Worm (Caenorhabditis elegans): Measurements from ENCODE around the gene Y6E2A.1.

DNA sequence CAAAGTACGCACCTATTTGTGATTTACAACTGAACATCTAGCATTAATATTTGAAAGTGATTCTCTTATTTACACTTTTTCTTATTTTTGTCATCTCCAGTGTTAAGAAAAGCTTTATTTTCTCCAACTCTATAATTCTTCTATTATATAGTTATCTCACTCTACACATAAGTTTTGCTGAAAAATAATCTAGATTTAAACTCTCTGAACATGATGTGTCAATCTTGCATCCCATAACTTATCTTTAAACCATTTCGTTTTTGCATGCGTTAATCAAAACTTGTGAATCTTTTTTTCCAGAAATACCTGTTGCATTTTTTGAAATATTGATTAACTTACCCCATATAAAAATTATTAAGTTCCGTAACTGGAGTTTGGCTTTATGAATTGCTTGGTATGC lies 20.3 kb downstream of the Y6E2A.1 start, which contains the start of gene nhr-268:
- no peak for TF ChIP-seq flt-1 (GFP tag; IDR thresholded peaks at IDR 0.05)
- TF ChIP-seq T22C8.4 (GFP tag; IDR thresholded peaks at IDR 0.05) = no peak
- TF ChIP-seq ztf-23 (GFP tag; IDR thresholded peaks at IDR 0.05) = no peak
- no peak for TF ChIP-seq cog-1 (tag; optimal IDR thresholded peaks at IDR 0.05)
- TF ChIP-seq ref-1 (GFP tag; conservative IDR thresholded peaks at IDR 0.05) = no peak
- TF ChIP-seq ztf-29 (GFP tag; IDR thresholded peaks at IDR 0.05) = no peak
- no peak for TF ChIP-seq klf-2 (GFP tag; conservative IDR thresholded peaks at IDR 0.05)
- TF ChIP-seq med-1 (GFP tag; optimal IDR thresholded peaks at IDR 0.05; ENCODE audit: insufficient read depth) = no peak
